Fruit fly (Drosophila melanogaster) whole organism, embryonic: ENCODE data around the gene CG12118.

Experiments used
- Adf1 ChIP-seq: fragments of 200-800 bp; sonication (Bioruptor generic); IDR thresholded peaks from 2 replicates; pipeline ENCODE4 v1.3.6; 2022; ENCODE audit warnings: missing biosample characterization, missing genetic modification characterization
- Atf-2 ChIP-seq: fragments of 200-800 bp; sonication (Bioruptor generic); optimal IDR thresholded peaks from 2 replicates; lab custom pipeline; 2016; ENCODE audit warnings: missing biosample characterization, missing genetic modification characterization
- Atf3 ChIP-seq: fragments of 200-800 bp; sonication (Bioruptor generic); optimal IDR thresholded peaks from 3 replicates; lab custom pipeline; 2016; ENCODE audit warnings: missing biosample characterization, missing genetic modification characterization
- Bgb ChIP-seq: fragments of 200-800 bp; sonication (Bioruptor generic); IDR thresholded peaks from 2 replicates; pipeline ENCODE4 v1.3.6; 2022; ENCODE audit warnings: missing biosample characterization, missing genetic modification characterization; ENCODE audit not compliant: partially characterized antibody
- C15 ChIP-seq: fragments of 200-800 bp; sonication (Bioruptor generic); IDR thresholded peaks from 3 replicates; pipeline ENCODE4 v1.3.6; 2022; ENCODE audit warnings: missing biosample characterization, missing genetic modification characterization
- CG10321 ChIP-seq: fragments of 200-800 bp; sonication (Bioruptor generic); IDR thresholded peaks from 2 replicates; pipeline ENCODE4 v1.3.6; 2022; ENCODE audit warnings: missing biosample characterization, missing genetic modification characterization
- CG1233 ChIP-seq: fragments of 200-800 bp; sonication (Bioruptor generic); optimal IDR thresholded peaks from 4 replicates; lab custom pipeline; 2018; ENCODE audit warnings: missing biosample characterization, mild to moderate bottlenecking, missing genetic modification characterization
- CG12391 ChIP-seq: fragments of 200-800 bp; sonication (Bioruptor generic); optimal IDR thresholded peaks from 3 replicates; lab custom pipeline; 2018; ENCODE audit warnings: missing biosample characterization, mild to moderate bottlenecking, missing genetic modification characterization, moderate library complexity
- CG13287 ChIP-seq: fragments of 200-800 bp; sonication (Bioruptor generic); IDR thresholded peaks from 2 replicates; pipeline ENCODE4 v1.3.6; 2022; ENCODE audit warnings: missing biosample characterization, missing genetic modification characterization; ENCODE audit not compliant: partially characterized antibody
- CG15011 ChIP-seq: fragments of 200-800 bp; sonication (Bioruptor generic); optimal IDR thresholded peaks from 3 replicates; lab custom pipeline; 2018; ENCODE audit warnings: missing biosample characterization, mild to moderate bottlenecking, missing genetic modification characterization
- CG1647 ChIP-seq: fragments of 200-800 bp; sonication (Bioruptor generic); optimal IDR thresholded peaks from 3 replicates; lab custom pipeline; 2016; ENCODE audit warnings: missing biosample characterization, missing genetic modification characterization
- CG16815 ChIP-seq: fragments of 200-800 bp; sonication (Bioruptor generic); optimal IDR thresholded peaks from 3 replicates; lab custom pipeline; 2017; ENCODE audit warnings: missing biosample characterization, mild to moderate bottlenecking, missing genetic modification characterization
- CG17912 ChIP-seq: fragments of 200-800 bp; sonication (Bioruptor generic); optimal IDR thresholded peaks from 2 replicates; lab custom pipeline; 2018; ENCODE audit warnings: missing biosample characterization, mild to moderate bottlenecking, missing genetic modification characterization
- CG3163 ChIP-seq: fragments of 200-800 bp; sonication (Bioruptor generic); optimal IDR thresholded peaks from 3 replicates; lab custom pipeline; 2016; ENCODE audit warnings: missing biosample characterization, missing genetic modification characterization
- CG34224 ChIP-seq: fragments of 200-800 bp; sonication (Bioruptor generic); IDR thresholded peaks from 3 replicates; pipeline ENCODE4 v1.3.6; 2022; ENCODE audit warnings: missing biosample characterization, missing genetic modification characterization; ENCODE audit not compliant: partially characterized antibody
- CG3995 ChIP-seq: fragments of 200-800 bp; sonication (Bioruptor generic); optimal IDR thresholded peaks from 3 replicates; lab custom pipeline; 2016; ENCODE audit warnings: missing biosample characterization, missing genetic modification characterization
- CG4360 ChIP-seq: fragments of 200-800 bp; sonication (Bioruptor generic); IDR thresholded peaks from 2 replicates; pipeline ENCODE4 v1.3.6; 2022; ENCODE audit warnings: missing biosample characterization, missing genetic modification characterization
- CG4617 ChIP-seq: fragments of 200-800 bp; sonication (Bioruptor generic); optimal IDR thresholded peaks from 3 replicates; lab custom pipeline; 2016; ENCODE audit warnings: missing biosample characterization, missing genetic modification characterization, borderline replicate concordance
- CG7987 ChIP-seq: fragments of 200-800 bp; sonication (Bioruptor generic); optimal IDR thresholded peaks from 2 replicates; lab custom pipeline; 2018; ENCODE audit warnings: missing biosample characterization, mild to moderate bottlenecking, missing genetic modification characterization, moderate library complexity
- CG8388 ChIP-seq: fragments of 200-800 bp; sonication (Bioruptor generic); optimal IDR thresholded peaks from 2 replicates; lab custom pipeline; 2019; ENCODE audit warnings: missing biosample characterization, mild to moderate bottlenecking, missing genetic modification characterization, moderate library complexity
- CG8478 ChIP-seq: fragments of >200 bp; optimal IDR thresholded peaks from 2 replicates; lab custom pipeline; 2018
- CG8765 ChIP-seq: fragments of 200-800 bp; sonication (Bioruptor generic); IDR thresholded peaks from 2 replicates; pipeline ENCODE4 v1.3.6; 2022; ENCODE audit warnings: missing biosample characterization, missing genetic modification characterization
- Chrac-16 ChIP-seq: fragments of 200-800 bp; sonication (Bioruptor generic); optimal IDR thresholded peaks from 3 replicates; lab custom pipeline; 2016; ENCODE audit warnings: missing biosample characterization, missing genetic modification characterization
- Dad ChIP-seq: fragments of 200-800 bp; sonication (Bioruptor generic); optimal IDR thresholded peaks from 3 replicates; lab custom pipeline; 2016; ENCODE audit warnings: missing biosample characterization, missing genetic modification characterization
- Dbx ChIP-seq: fragments of 200-800 bp; sonication (Bioruptor generic); IDR thresholded peaks from 3 replicates; pipeline ENCODE4 v1.3.6; 2022; ENCODE audit warnings: missing biosample characterization, missing genetic modification characterization
- Dll ChIP-seq: fragments of 200-800 bp; sonication (Bioruptor generic); IDR thresholded peaks from 4 replicates; pipeline ENCODE4 v1.3.6; 2022; ENCODE audit warnings: missing biosample characterization, missing genetic modification characterization; ENCODE audit not compliant: partially characterized antibody
- Doc3 ChIP-seq: fragments of 200-800 bp; sonication (Bioruptor generic); IDR thresholded peaks from 3 replicates; pipeline ENCODE4 v1.3.6; 2022; ENCODE audit warnings: missing biosample characterization, missing genetic modification characterization; ENCODE audit not compliant: partially characterized antibody
- E2f1 ChIP-seq: fragments of 200-800 bp; sonication (Bioruptor generic); IDR thresholded peaks from 2 replicates; pipeline ENCODE4 v1.3.6; 2022; ENCODE audit warnings: missing biosample characterization, missing genetic modification characterization
- ERR ChIP-seq: fragments of 200-800 bp; sonication (Bioruptor generic); optimal IDR thresholded peaks from 2 replicates; lab custom pipeline; 2016; ENCODE audit warnings: missing biosample characterization, missing genetic modification characterization
- Fer2 ChIP-seq: fragments of 200-800 bp; sonication (Bioruptor generic); optimal IDR thresholded peaks from 2 replicates; lab custom pipeline; 2018; ENCODE audit warnings: missing biosample characterization, mild to moderate bottlenecking, missing genetic modification characterization, moderate library complexity
- Gug ChIP-seq: fragments of 200-800 bp; sonication (Bioruptor generic); IDR thresholded peaks from 4 replicates; pipeline ENCODE4 v1.3.6; 2022; ENCODE audit warnings: missing biosample characterization, missing genetic modification characterization
- H15 ChIP-seq: fragments of 200-800 bp; sonication (Bioruptor generic); IDR thresholded peaks from 3 replicates; pipeline ENCODE4 v1.3.6; 2022; ENCODE audit warnings: missing biosample characterization, missing genetic modification characterization
- HLHmδ ChIP-seq: fragments of 200-800 bp; sonication (Bioruptor generic); optimal IDR thresholded peaks from 2 replicates; lab custom pipeline; 2018; ENCODE audit warnings: missing biosample characterization, mild to moderate bottlenecking, missing genetic modification characterization, moderate library complexity
- Lim3 ChIP-seq: fragments of 200-800 bp; sonication (Bioruptor generic); IDR thresholded peaks from 2 replicates; pipeline ENCODE4 v1.3.6; 2022; ENCODE audit warnings: missing biosample characterization, missing genetic modification characterization
- Lpt ChIP-seq: fragments of >200 bp; optimal IDR thresholded peaks from 2 replicates; lab custom pipeline; 2018; ENCODE audit warnings: missing biosample characterization, missing genetic modification characterization
- Med ChIP-seq: fragments of 200-800 bp; sonication (Bioruptor generic); peaks from one replicate; lab custom pipeline; 2016; ENCODE audit warnings: missing biosample characterization, missing genetic modification characterization, mild to moderate bottlenecking, inconsistent platforms, moderate library complexity
- Sox100B ChIP-seq: fragments of 200-800 bp; sonication (Bioruptor generic); optimal IDR thresholded peaks from 3 replicates; lab custom pipeline; 2018; ENCODE audit warnings: missing biosample characterization, mild to moderate bottlenecking, missing genetic modification characterization
- Sry-δ ChIP-seq: fragments of 200-800 bp; sonication (Bioruptor generic); optimal IDR thresholded peaks from 2 replicates; lab custom pipeline; 2016; ENCODE audit warnings: missing biosample characterization, missing genetic modification characterization
- aop ChIP-seq: fragments of 200-800 bp; sonication (Bioruptor generic); IDR thresholded peaks from 2 replicates; pipeline ENCODE4 v1.3.6; 2022; ENCODE audit warnings: missing biosample characterization, missing genetic modification characterization
- ara ChIP-seq: fragments of 200-800 bp; sonication (Bioruptor generic); IDR thresholded peaks from 2 replicates; pipeline ENCODE4 v1.3.6; 2022; ENCODE audit warnings: missing biosample characterization, missing genetic modification characterization
- br ChIP-seq: fragments of >200 bp; optimal IDR thresholded peaks from 2 replicates; lab custom pipeline; 2017
- cad ChIP-seq: fragments of >200 bp; optimal IDR thresholded peaks from 2 replicates; lab custom pipeline; 2017; ENCODE audit warnings: missing biosample characterization, missing genetic modification characterization
- chinmo ChIP-seq: fragments of 200-800 bp; sonication (Bioruptor generic); IDR thresholded peaks from 4 replicates; pipeline ENCODE4 v1.3.6; 2022; ENCODE audit warnings: missing biosample characterization, missing genetic modification characterization; ENCODE audit not compliant: partially characterized antibody
- dimm ChIP-seq: fragments of 200-800 bp; sonication (Bioruptor generic); IDR thresholded peaks from 2 replicates; pipeline ENCODE4 v1.3.6; 2022; ENCODE audit warnings: missing biosample characterization, missing genetic modification characterization
- exex ChIP-seq: fragments of 200-800 bp; sonication (Bioruptor generic); optimal IDR thresholded peaks from 4 replicates; lab custom pipeline; 2018; ENCODE audit warnings: missing biosample characterization, mild to moderate bottlenecking, missing genetic modification characterization, moderate library complexity
- fd102C ChIP-seq: fragments of 200-800 bp; sonication (Bioruptor generic); optimal IDR thresholded peaks from 2 replicates; lab custom pipeline; 2018; ENCODE audit warnings: missing biosample characterization, mild to moderate bottlenecking, missing genetic modification characterization, moderate library complexity
- fd3F ChIP-seq: fragments of 200-800 bp; sonication (Bioruptor generic); optimal IDR thresholded peaks from 2 replicates; lab custom pipeline; 2018; ENCODE audit warnings: missing biosample characterization, mild to moderate bottlenecking, missing genetic modification characterization, moderate library complexity
- fru ChIP-seq: fragments of >200 bp; optimal IDR thresholded peaks from 2 replicates; lab custom pipeline; 2017
- gce ChIP-seq: fragments of 200-800 bp; sonication (Bioruptor generic); IDR thresholded peaks from 3 replicates; pipeline ENCODE4 v1.3.6; 2022; ENCODE audit warnings: missing biosample characterization, missing genetic modification characterization
- gt ChIP-seq: fragments of 200-800 bp; sonication (Bioruptor generic); IDR thresholded peaks from 2 replicates; pipeline ENCODE4 v1.3.6; 2022; ENCODE audit warnings: missing biosample characterization, missing genetic modification characterization
- peb ChIP-seq: fragments of 200-800 bp; sonication (Bioruptor generic); IDR thresholded peaks from 2 replicates; pipeline ENCODE4 v1.3.6; 2022; ENCODE audit warnings: missing biosample characterization, missing genetic modification characterization
- ranshi ChIP-seq: fragments of 200-800 bp; sonication (Bioruptor generic); IDR thresholded peaks from 2 replicates; pipeline ENCODE4 v1.3.6; 2022; ENCODE audit warnings: missing biosample characterization, missing genetic modification characterization
- slou ChIP-seq: fragments of 200-800 bp; sonication (Bioruptor generic); optimal IDR thresholded peaks from 3 replicates; lab custom pipeline; 2016; ENCODE audit warnings: missing biosample characterization, missing genetic modification characterization
- wor ChIP-seq: fragments of 200-800 bp; sonication (Bioruptor generic); IDR thresholded peaks from 2 replicates; pipeline ENCODE4 v1.3.6; 2022; ENCODE audit warnings: missing biosample characterization, missing genetic modification characterization

The CG12118 gene

dm6 chrX:9163110-9163509 lies 33.1 kb downstream of the CG12118 start, which contains the start of gene mei-P26 (continued):
- TF ChIP-seq aop: no peak
- peak; percentile 86 for TF ChIP-seq CG13287 (GFP tag; lab: Robert Waterston, UW)
- TF ChIP-seq CG1647 (GFP tag; lab: Kevin White, UChicago): no peak
- peak; percentile 61 for TF ChIP-seq Doc3
- TF ChIP-seq chinmo (GFP tag; lab: Robert Waterston, UW): peak; percentile 94
- no peak for TF ChIP-seq CG1233 (GFP tag; lab: Kevin White, UChicago)
- TF ChIP-seq peb (GFP tag; lab: Robert Waterston, UW): no peak
- no peak for TF ChIP-seq CG17912
- TF ChIP-seq Dll (GFP tag; lab: Robert Waterston, UW): peak; percentile 79
- no peak for TF ChIP-seq CG10321 (GFP tag; lab: Robert Waterston, UW)
- no peak for TF ChIP-seq CG4360 (GFP tag; lab: Robert Waterston, UW)
- peak; percentile 82 for TF ChIP-seq CG34224 (GFP tag; lab: Robert Waterston, UW)
- TF ChIP-seq CG4617 (GFP tag; lab: Kevin White, UChicago): peak; percentile 6
- TF ChIP-seq CG16815 (GFP tag; lab: Kevin White, UChicago): no peak
- TF ChIP-seq C15 (GFP tag; lab: Robert Waterston, UW): no peak
- no peak for TF ChIP-seq cad (GFP tag; lab: Kevin White, UChicago)
- TF ChIP-seq Lpt (GFP tag; lab: Kevin White, UChicago): no peak
- no peak for TF ChIP-seq Chrac-16
- no peak for TF ChIP-seq CG8388 (GFP tag; lab: Kevin White, UChicago)
- no peak for TF ChIP-seq Dad (GFP tag; lab: Kevin White, UChicago)
- TF ChIP-seq Med (GFP tag; lab: Kevin White, UChicago): peak; percentile 25
- TF ChIP-seq CG7987 (GFP tag; lab: Kevin White, UChicago): no peak
- no peak for TF ChIP-seq Atf-2 (GFP tag; lab: Kevin White, UChicago)
- TF ChIP-seq CG3995 (GFP tag; lab: Kevin White, UChicago): peak; percentile 51
- no peak for TF ChIP-seq Gug (GFP tag; lab: Robert Waterston, UW)
- no peak for TF ChIP-seq Atf3
- no peak for TF ChIP-seq Fer2 (tag; lab: Kevin White, UChicago)
- no peak for TF ChIP-seq ranshi (GFP tag; lab: Robert Waterston, UW)
- TF ChIP-seq dimm (GFP tag; lab: Robert Waterston, UW): no peak
- TF ChIP-seq ara (GFP tag; lab: Robert Waterston, UW): no peak
- no peak for TF ChIP-seq gt (GFP tag; lab: Robert Waterston, UW)
- no peak for TF ChIP-seq gce
- TF ChIP-seq slou: no peak
- TF ChIP-seq HLHmδ (GFP tag; lab: Kevin White, UChicago): no peak
- peak; percentile 78 for TF ChIP-seq Sry-δ
- peak; percentile 12 for TF ChIP-seq CG12391 (tag; lab: Kevin White, UChicago)
- TF ChIP-seq Sox100B (GFP tag; lab: Kevin White, UChicago): no peak
- peak; percentile 17 for TF ChIP-seq exex (tag; lab: Kevin White, UChicago)
- no peak for TF ChIP-seq fd3F
- TF ChIP-seq fru (lab: Kevin White, UChicago): no peak
- no peak for TF ChIP-seq H15 (GFP tag; lab: Robert Waterston, UW)
- TF ChIP-seq ERR (GFP tag; lab: Kevin White, UChicago): no peak
- peak; percentile 91 for TF ChIP-seq Bgb (GFP tag; lab: Robert Waterston, UW)
- TF ChIP-seq Lim3 (GFP tag; lab: Robert Waterston, UW): no peak
- no peak for TF ChIP-seq Adf1
- no peak for TF ChIP-seq br (lab: Kevin White, UChicago)
- no peak for TF ChIP-seq CG8478 (lab: Kevin White, UChicago)
- TF ChIP-seq CG15011 (GFP tag; lab: Kevin White, UChicago): no peak
- no peak for TF ChIP-seq CG8765 (GFP tag; lab: Robert Waterston, UW)
- 0 out of 3 replicates have a peak, but pooled peaks have one; percentile 5 for TF ChIP-seq Dbx (GFP tag; lab: Robert Waterston, UW)
- TF ChIP-seq wor (GFP tag; lab: Robert Waterston, UW): no peak
- no peak for TF ChIP-seq fd102C (GFP tag; lab: Kevin White, UChicago)
- TF ChIP-seq E2f1 (GFP tag; lab: Robert Waterston, UW): no peak
- no peak for TF ChIP-seq CG3163 (GFP tag; lab: Kevin White, UChicago)
